Worm (Caenorhabditis elegans): ENCODE data around the gene rab-19.

DNA sequence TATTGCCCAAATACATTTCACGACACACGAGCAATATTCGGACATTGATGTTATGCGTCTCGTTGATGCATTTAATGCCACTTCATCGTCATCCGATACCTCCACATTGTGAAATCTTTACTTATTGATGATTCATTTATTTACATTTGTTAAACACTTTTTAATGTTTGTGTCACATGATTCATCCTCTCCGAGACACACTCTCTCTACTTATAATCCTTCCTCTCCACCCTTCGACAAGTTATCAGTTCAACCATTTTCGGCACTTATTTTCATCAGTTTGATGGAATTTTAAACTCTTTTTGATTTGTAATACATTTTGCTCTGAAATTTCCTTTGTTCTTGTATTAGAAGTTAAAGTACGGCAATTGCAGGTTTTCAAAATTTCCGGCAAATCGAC lies 38.1 kb downstream of the rab-19 start:
- TF ChIP-seq nhr-28 (tag; optimal IDR thresholded peaks at IDR 0.05) (no peak), unc-62 (GFP tag; optimal IDR thresholded peaks at IDR 0.05) (no peak), mdl-1 (tag; optimal IDR thresholded peaks at IDR 0.05) (no peak), fkh-2 (tag; optimal IDR thresholded peaks at IDR 0.05) (no peak), fos-1 (tag; optimal IDR thresholded peaks at IDR 0.05) (peak; percentile 36), ztf-11 (tag; optimal IDR thresholded peaks at IDR 0.05) (no peak)

Data from whole organism, L3 larva.